Fruit fly (Drosophila melanogaster) Kc167 (cell line): ENCODE measurements around the gene otu.

ENCODE experiments used
- Sin3A ChIP-seq: fragments of >200 bp; optimal IDR thresholded peaks from 2 replicates; lab custom pipeline; 2018; ENCODE audit warnings: missing external identifiers
- h ChIP-seq: fragments of >200 bp; optimal IDR thresholded peaks from 3 replicates; lab custom pipeline; 2018; ENCODE audit warnings: missing external identifiers

dm6 chrX:8534321-8534661, 45.0 kb upstream of the otu start:
- TF ChIP-seq Sin3A (lab: Kevin White, UChicago) (no peak), h (lab: Kevin White, UChicago) (no peak)
